Fruit fly (Drosophila melanogaster) whole organism, embryonic: ENCODE data around the gene CG34039.

ENCODE experiments used
- Awh ChIP-seq: fragments of 200-800 bp; sonication (Bioruptor generic); IDR thresholded peaks from 2 replicates; pipeline ENCODE4, ENCODE4 v1.3.6; 2022; ENCODE audit warnings: missing biosample characterization, missing genetic modification characterization
- B-H1 ChIP-seq: fragments of 200-800 bp; sonication (Bioruptor generic); IDR thresholded peaks from 3 replicates; pipeline ENCODE4 v1.3.6; 2022; ENCODE audit warnings: missing biosample characterization, missing genetic modification characterization
- CG13894 ChIP-seq: fragments of 200-800 bp; sonication (Bioruptor generic); optimal IDR thresholded peaks from 3 replicates; lab custom pipeline; 2018; ENCODE audit warnings: missing biosample characterization, mild to moderate bottlenecking, missing genetic modification characterization, moderate library complexity
- CG14710 ChIP-seq: fragments of 200-800 bp; sonication (Bioruptor generic); optimal IDR thresholded peaks from 3 replicates; lab custom pipeline; 2019; ENCODE audit warnings: missing biosample characterization, mild to moderate bottlenecking, missing genetic modification characterization, moderate library complexity
- CG14965 ChIP-seq: fragments of 200-800 bp; sonication (Bioruptor generic); optimal IDR thresholded peaks from 2 replicates; lab custom pipeline; 2016; ENCODE audit warnings: missing biosample characterization, missing genetic modification characterization, borderline replicate concordance
- CG1529 ChIP-seq: fragments of 200-800 bp; sonication (Bioruptor generic); optimal IDR thresholded peaks from 3 replicates; lab custom pipeline; 2018; ENCODE audit warnings: missing biosample characterization, missing genetic modification characterization
- CG15696 ChIP-seq: fragments of 200-800 bp; sonication (Bioruptor generic); optimal IDR thresholded peaks from 2 replicates; lab custom pipeline; 2019; ENCODE audit warnings: missing biosample characterization, mild to moderate bottlenecking, missing genetic modification characterization, moderate library complexity
- CG17361 ChIP-seq: fragments of 200-800 bp; sonication (Bioruptor generic); IDR thresholded peaks from 3 replicates; pipeline ENCODE4 v1.3.6; 2022; ENCODE audit warnings: missing biosample characterization, missing genetic modification characterization
- CG18262 ChIP-seq: fragments of 200-800 bp; optimal IDR thresholded peaks from 3 replicates; lab custom pipeline; 2019; ENCODE audit warnings: missing biosample characterization, mild to moderate bottlenecking, missing genetic modification characterization, moderate library complexity
- CG2199 ChIP-seq: fragments of 200-800 bp; sonication (Bioruptor generic); IDR thresholded peaks from 3 replicates; pipeline ENCODE4 v1.3.6; 2022; ENCODE audit warnings: missing biosample characterization, missing genetic modification characterization
- CG2202 ChIP-seq: fragments of 200-800 bp; sonication (Bioruptor generic); optimal IDR thresholded peaks from 2 replicates; lab custom pipeline; 2018; ENCODE audit warnings: missing biosample characterization, mild to moderate bottlenecking, missing genetic modification characterization
- CG2712 ChIP-seq: fragments of 200-800 bp; optimal IDR thresholded peaks from 3 replicates; lab custom pipeline; 2019; ENCODE audit warnings: missing biosample characterization, mild to moderate bottlenecking, missing genetic modification characterization, moderate library complexity
- CG2875 ChIP-seq: fragments of 200-800 bp; sonication (Bioruptor generic); optimal IDR thresholded peaks from 2 replicates; lab custom pipeline; 2017; ENCODE audit warnings: missing biosample characterization, mild to moderate bottlenecking, missing genetic modification characterization, missing genetic modification reagents
- CG30020 ChIP-seq: fragments of 200-800 bp; optimal IDR thresholded peaks from 2 replicates; lab custom pipeline; 2019; ENCODE audit warnings: missing biosample characterization, mild to moderate bottlenecking, missing genetic modification characterization, moderate library complexity
- CG3163 ChIP-seq: fragments of 200-800 bp; sonication (Bioruptor generic); optimal IDR thresholded peaks from 3 replicates; lab custom pipeline; 2016; ENCODE audit warnings: missing biosample characterization, missing genetic modification characterization
- CG3281 ChIP-seq: fragments of 200-800 bp; sonication (Bioruptor generic); optimal IDR thresholded peaks from 3 replicates; lab custom pipeline; 2017; ENCODE audit warnings: missing biosample characterization, mild to moderate bottlenecking, missing genetic modification characterization
- CG4404 ChIP-seq: fragments of 200-800 bp; sonication (Bioruptor generic); IDR thresholded peaks from 2 replicates; pipeline ENCODE4 v1.3.6; 2022; ENCODE audit warnings: missing biosample characterization, missing genetic modification characterization
- CG8089 ChIP-seq: fragments of 200-800 bp; sonication (Bioruptor generic); optimal IDR thresholded peaks from 3 replicates; lab custom pipeline; 2016; ENCODE audit warnings: missing biosample characterization, missing genetic modification characterization
- CTCF ChIP-seq: fragments of 200-800 bp; sonication (Bioruptor generic); optimal IDR thresholded peaks from 2 replicates; lab custom pipeline; 2017; ENCODE audit warnings: missing biosample characterization, mild to moderate bottlenecking, missing genetic modification characterization, moderate library complexity
- D19A ChIP-seq: fragments of 200-800 bp; optimal IDR thresholded peaks from 3 replicates; lab custom pipeline; 2019; ENCODE audit warnings: missing biosample characterization, mild to moderate bottlenecking, missing genetic modification characterization, moderate library complexity
- Dip3 ChIP-seq: fragments of 200-800 bp; sonication (Bioruptor generic); optimal IDR thresholded peaks from 3 replicates; lab custom pipeline; 2016; ENCODE audit warnings: missing biosample characterization, missing genetic modification characterization
- Elba2 ChIP-seq: fragments of 200-800 bp; sonication (Bioruptor generic); optimal IDR thresholded peaks from 3 replicates; lab custom pipeline; 2016; ENCODE audit warnings: missing biosample characterization, missing genetic modification characterization
- HmgD ChIP-seq: fragments of 200-800 bp; sonication (Bioruptor generic); optimal IDR thresholded peaks from 3 replicates; lab custom pipeline; 2016; ENCODE audit warnings: missing biosample characterization, missing genetic modification characterization
- Hr78 ChIP-seq, 2 experiments: fragments of 200-800 bp in 1 of 2; fragments of >200 bp in 1 of 2; sonication (Bioruptor generic) in 1 of 2; optimal IDR thresholded peaks; 2 replicates each; lab custom pipeline; 2017 to 2019; ENCODE audit warnings: missing biosample characterization in 2 of 2, missing genetic modification characterization in 2 of 2, mild to moderate bottlenecking in 1 of 2, moderate library complexity in 1 of 2
- NC2β ChIP-seq: fragments of 200-800 bp; sonication (Bioruptor generic); optimal IDR thresholded peaks from 2 replicates; lab custom pipeline; 2016; ENCODE audit warnings: missing biosample characterization, missing genetic modification characterization
- Xrp1 ChIP-seq: fragments of 200-800 bp; sonication (Bioruptor generic); IDR thresholded peaks from 2 replicates; pipeline ENCODE4 v1.3.6; 2022; ENCODE audit warnings: missing biosample characterization, missing genetic modification characterization
- ash1 ChIP-seq: fragments of 200-800 bp; sonication (Bioruptor generic); optimal IDR thresholded peaks from 2 replicates; lab custom pipeline; 2018; ENCODE audit warnings: missing biosample characterization, mild to moderate bottlenecking, missing genetic modification characterization
- bbx ChIP-seq: fragments of 200-800 bp; sonication (Bioruptor generic); IDR thresholded peaks from 2 replicates; pipeline ENCODE4 v1.3.6; 2022; ENCODE audit warnings: missing biosample characterization, missing genetic modification characterization; ENCODE audit not compliant: partially characterized antibody
- bcd ChIP-seq: fragments of 200-800 bp; sonication (Bioruptor generic); optimal IDR thresholded peaks from 2 replicates; lab custom pipeline; 2017; ENCODE audit warnings: missing biosample characterization, mild to moderate bottlenecking, missing genetic modification characterization
- bsh ChIP-seq, 2 experiments: fragments of 200-800 bp; sonication (Bioruptor generic); optimal IDR thresholded peaks; 2 replicates each; lab custom pipeline; 2017 to 2018; ENCODE audit warnings: mild to moderate bottlenecking in 2 of 2, missing biosample characterization in 2 of 2, missing genetic modification characterization in 2 of 2, moderate library complexity in 1 of 2
- cad ChIP-seq: fragments of >200 bp; optimal IDR thresholded peaks from 2 replicates; lab custom pipeline; 2017; ENCODE audit warnings: missing biosample characterization, missing genetic modification characterization
- croc ChIP-seq: fragments of 200-800 bp; sonication (Bioruptor generic); conservative IDR thresholded peaks from 3 replicates; pipeline ENCODE4 v1.3.6; 2022; ENCODE audit warnings: missing biosample characterization, missing genetic modification characterization
- fd102C ChIP-seq: fragments of 200-800 bp; sonication (Bioruptor generic); optimal IDR thresholded peaks from 2 replicates; lab custom pipeline; 2018; ENCODE audit warnings: missing biosample characterization, mild to moderate bottlenecking, missing genetic modification characterization, moderate library complexity
- grau ChIP-seq: fragments of 200-800 bp; optimal IDR thresholded peaks from 3 replicates; lab custom pipeline; 2019; ENCODE audit warnings: missing biosample characterization, mild to moderate bottlenecking, missing genetic modification characterization, moderate library complexity
- kni ChIP-seq: fragments of 200-800 bp; sonication (Bioruptor generic); optimal IDR thresholded peaks from 3 replicates; lab custom pipeline; 2017; ENCODE audit warnings: mild to moderate bottlenecking, missing biosample characterization, missing genetic modification reagents, missing genetic modification characterization
- mirr ChIP-seq: fragments of 200-800 bp; sonication (Bioruptor generic); optimal IDR thresholded peaks from 3 replicates; lab custom pipeline; 2018; ENCODE audit warnings: missing biosample characterization, mild to moderate bottlenecking, missing genetic modification characterization
- p53 ChIP-seq: fragments of 200-800 bp; sonication (Bioruptor generic); optimal IDR thresholded peaks from 2 replicates; lab custom pipeline; 2016; ENCODE audit warnings: missing biosample characterization, missing genetic modification characterization
- pfk ChIP-seq: fragments of 200-800 bp; sonication (Bioruptor generic); optimal IDR thresholded peaks from 2 replicates; lab custom pipeline; 2018; ENCODE audit warnings: missing biosample characterization, mild to moderate bottlenecking, missing genetic modification characterization, moderate library complexity
- phol ChIP-seq: fragments of 200-800 bp; sonication (Bioruptor generic); optimal IDR thresholded peaks from 3 replicates; lab custom pipeline; 2018; ENCODE audit warnings: missing biosample characterization, mild to moderate bottlenecking, missing genetic modification characterization, moderate library complexity
- sens ChIP-seq: fragments of 200-800 bp; sonication (Bioruptor generic); peaks from one replicate; lab custom pipeline; 2016; ENCODE audit warnings: missing biosample characterization, missing genetic modification characterization
- sob ChIP-seq: fragments of 200-800 bp; sonication (Bioruptor generic); IDR thresholded peaks from 2 replicates; pipeline ENCODE4 v1.3.6; 2022; ENCODE audit warnings: missing biosample characterization, missing genetic modification characterization
- sqz ChIP-seq: fragments of 200-800 bp; sonication (Bioruptor generic); optimal IDR thresholded peaks from 3 replicates; lab custom pipeline; 2018; ENCODE audit warnings: missing biosample characterization, mild to moderate bottlenecking, missing genetic modification characterization
- stwl ChIP-seq: fragments of 200-800 bp; sonication (Bioruptor generic); optimal IDR thresholded peaks from 3 replicates; lab custom pipeline; 2018; ENCODE audit warnings: missing biosample characterization, mild to moderate bottlenecking, missing genetic modification characterization, moderate library complexity
- tio ChIP-seq: fragments of 200-800 bp; sonication (Bioruptor generic); optimal IDR thresholded peaks from 2 replicates; lab custom pipeline; 2017; ENCODE audit warnings: missing biosample characterization, missing genetic modification characterization, inconsistent platforms
- tll ChIP-seq, 2 experiments: fragments of 200-800 bp in 1 of 2; fragments of >200 bp in 1 of 2; sonication (Bioruptor generic) in 1 of 2; optimal IDR thresholded peaks; 2 replicates each; lab custom pipeline; 2017 to 2019; ENCODE audit warnings: missing biosample characterization in 2 of 2, missing genetic modification characterization in 2 of 2, mild to moderate bottlenecking in 1 of 2, moderate library complexity in 1 of 2
- unc-4 ChIP-seq: fragments of 200-800 bp; sonication (Bioruptor generic); IDR thresholded peaks from 2 replicates; pipeline ENCODE4 v1.3.6; 2022; ENCODE audit warnings: missing biosample characterization, missing genetic modification characterization; ENCODE audit not compliant: partially characterized antibody

The CG34039 gene

DNA sequence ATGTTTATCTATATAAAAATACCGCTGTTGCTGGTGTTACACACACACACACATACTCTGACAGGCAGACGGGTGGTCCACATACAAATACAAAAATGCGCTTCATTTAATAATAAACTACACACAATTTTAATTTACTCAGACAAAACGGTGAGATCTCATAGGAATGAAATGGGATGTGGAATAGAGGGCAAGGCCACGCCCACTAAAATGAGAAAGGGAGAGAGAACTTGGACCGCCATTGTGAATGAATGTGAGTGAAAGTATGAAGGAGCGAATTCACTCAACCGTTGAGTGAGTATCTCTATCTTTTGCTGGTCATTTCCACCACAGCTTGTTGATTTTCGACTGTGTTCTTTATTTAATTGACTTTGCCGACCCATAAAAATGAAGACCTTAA, 40.8 kb downstream of the CG34039 start (continued):
- peak; percentile 95 for TF ChIP-seq pfk
- TF ChIP-seq grau (tag; lab: Kevin White, UChicago) = no peak
- no peak for TF ChIP-seq sqz (GFP tag; lab: Kevin White, UChicago)
- TF ChIP-seq B-H1 (GFP tag; lab: Robert Waterston, UW) = no peak
- peak; percentile 53 for TF ChIP-seq CG2712 (tag; lab: Kevin White, UChicago)
- TF ChIP-seq HmgD = no peak
- no peak for TF ChIP-seq unc-4 (GFP tag; lab: Robert Waterston, UW)
- TF ChIP-seq CG3163 = no peak
- peak; percentile 57; the same call in 1 of the 2 replicates for TF ChIP-seq bbx
- no peak for TF ChIP-seq CG13894 (tag; lab: Kevin White, UChicago)

- peak; percentile 21 for TF ChIP-seq CG15696 (tag; lab: Kevin White, UChicago)
- TF ChIP-seq Hr78 (GFP tag; optimal IDR thresholded peaks at IDR 0.05; lab: Kevin White, UChicago) = no peak
- peak; percentile 80; the same call in 1 of the 3 replicates for TF ChIP-seq CG2199 (GFP tag; lab: Robert Waterston, UW)
- TF ChIP-seq CG4404 (GFP tag; lab: Robert Waterston, UW) = no peak
- TF ChIP-seq fd102C (GFP tag; lab: Kevin White, UChicago) = peak; percentile 27
- peak; percentile 5 for TF ChIP-seq phol (tag; lab: Kevin White, UChicago)
- peak; percentile 79 for TF ChIP-seq CTCF (GFP tag; lab: Kevin White, UChicago)
- no peak for TF ChIP-seq CG8089 (GFP tag; lab: Kevin White, UChicago)
- peak; percentile 5 for TF ChIP-seq CG14710
- TF ChIP-seq sens = peak; percentile 26
- TF ChIP-seq stwl (tag; lab: Kevin White, UChicago) = peak; percentile 48
- peak; percentile 42 for TF ChIP-seq Elba2 (GFP tag; lab: Kevin White, UChicago)
- TF ChIP-seq bcd = no peak
Measured at dm6 chr3L:14603160-14603559, 43.4 kb downstream of the CG34039 start.

- TF ChIP-seq CG18262 (tag; lab: Kevin White, UChicago) = peak; percentile 8
- no peak for TF ChIP-seq Dip3 (GFP tag; lab: Kevin White, UChicago)
- peak; percentile 26 for TF ChIP-seq CTCF (GFP tag; lab: Kevin White, UChicago)
- TF ChIP-seq sob (GFP tag; lab: Robert Waterston, UW) = 0 out of 2 replicates have a peak, but pooled peaks have one; percentile 10
- TF ChIP-seq, all 482 proteins: peak for 3
Measured at dm6 chr3L:14605291-14605690, 45.5 kb downstream of the CG34039 start.

DNA sequence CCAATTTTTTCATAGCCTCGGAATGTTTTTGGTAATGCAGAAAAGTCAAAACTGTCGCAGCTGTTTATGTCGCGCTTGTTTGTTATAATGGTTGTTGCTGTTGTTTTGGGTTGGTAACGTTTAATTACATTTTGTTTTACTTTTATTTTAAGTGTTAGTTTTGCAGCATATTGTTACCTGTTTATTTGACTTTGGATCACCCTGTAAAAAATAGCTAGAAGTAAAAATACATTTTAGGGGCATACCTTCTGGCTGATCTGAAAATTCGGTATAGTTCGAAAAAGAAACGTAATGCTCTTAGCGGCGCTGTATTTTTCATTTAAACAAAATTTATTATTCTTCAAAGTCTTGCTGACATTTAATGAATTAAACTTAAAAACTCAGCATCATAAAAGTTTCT, 47.8 kb downstream of the CG34039 start:
- TF ChIP-seq bsh (GFP tag; optimal IDR thresholded peaks at IDR 0.05; lab: Kevin White, UChicago) (no peak), tll (GFP tag; optimal IDR thresholded peaks at IDR 0.05; lab: Kevin White, UChicago) (no peak), p53 (GFP tag; lab: Kevin White, UChicago) (no peak), CG30020 (tag; lab: Kevin White, UChicago) (no peak), CG3281 (GFP tag; lab: Kevin White, UChicago) (no peak), CG1529 (GFP tag; lab: Kevin White, UChicago) (no peak), sqz (GFP tag; lab: Kevin White, UChicago) (no peak), CG2202 (no peak), kni (GFP tag; lab: Kevin White, UChicago) (no peak), D19A (tag; lab: Kevin White, UChicago) (peak; percentile 5), ash1 (GFP tag; lab: Kevin White, UChicago) (no peak), Awh (GFP tag; lab: Robert Waterston, UW) (no peak), CG14965 (no peak), CG2875 (GFP tag; lab: Kevin White, UChicago) (no peak), tio (GFP tag; lab: Kevin White, UChicago) (no peak), croc (GFP tag; lab: Robert Waterston, UW) (no peak), Elba2 (GFP tag; lab: Kevin White, UChicago) (no peak), mirr (GFP tag; lab: Kevin White, UChicago) (no peak), CG2199 (GFP tag; lab: Robert Waterston, UW) (no peak; the same call in 1 of the 3 replicates), NC2β (GFP tag; lab: Kevin White, UChicago) (no peak), CG14710 (peak; percentile 4), cad (no peak), Xrp1 (no peak), CG17361 (GFP tag; lab: Robert Waterston, UW) (no peak)
